Fruit fly (Drosophila melanogaster) whole organism, embryonic: ENCODE measurements around the gene Ir21a.

Source experiments
- Abd-B ChIP-seq: fragments of 200-800 bp; sonication (Bioruptor generic); optimal IDR thresholded peaks from 2 replicates; lab custom pipeline; 2018; ENCODE audit warnings: missing biosample characterization, mild to moderate bottlenecking, missing genetic modification characterization, moderate library complexity
- CG10321 ChIP-seq: fragments of 200-800 bp; sonication (Bioruptor generic); IDR thresholded peaks from 2 replicates; pipeline ENCODE4 v1.3.6; 2022; ENCODE audit warnings: missing biosample characterization, missing genetic modification characterization
- CG13287 ChIP-seq: fragments of 200-800 bp; sonication (Bioruptor generic); IDR thresholded peaks from 2 replicates; pipeline ENCODE4 v1.3.6; 2022; ENCODE audit warnings: missing biosample characterization, missing genetic modification characterization; ENCODE audit not compliant: partially characterized antibody
- CG14014 ChIP-seq: fragments of 200-800 bp; sonication (Bioruptor generic); IDR thresholded peaks from 2 replicates; pipeline ENCODE4 v1.3.6; 2022; ENCODE audit warnings: missing biosample characterization, missing genetic modification characterization
- CG2199 ChIP-seq: fragments of 200-800 bp; sonication (Bioruptor generic); IDR thresholded peaks from 3 replicates; pipeline ENCODE4 v1.3.6; 2022; ENCODE audit warnings: missing biosample characterization, missing genetic modification characterization
- CG33213 ChIP-seq: fragments of 200-800 bp; sonication (Bioruptor generic); optimal IDR thresholded peaks from 3 replicates; lab custom pipeline; 2016; ENCODE audit warnings: missing biosample characterization, missing genetic modification characterization
- CG34224 ChIP-seq: fragments of 200-800 bp; sonication (Bioruptor generic); IDR thresholded peaks from 3 replicates; pipeline ENCODE4 v1.3.6; 2022; ENCODE audit warnings: missing biosample characterization, missing genetic modification characterization; ENCODE audit not compliant: partially characterized antibody
- CG3995 ChIP-seq: fragments of 200-800 bp; sonication (Bioruptor generic); optimal IDR thresholded peaks from 3 replicates; lab custom pipeline; 2016; ENCODE audit warnings: missing biosample characterization, missing genetic modification characterization
- CG6854 ChIP-seq: fragments of 200-800 bp; sonication (Bioruptor generic); optimal IDR thresholded peaks from 3 replicates; lab custom pipeline; 2017; ENCODE audit warnings: missing biosample characterization, mild to moderate bottlenecking, missing genetic modification characterization
- CG7745 ChIP-seq: fragments of 200-800 bp; sonication (Bioruptor generic); optimal IDR thresholded peaks from 2 replicates; lab custom pipeline; 2018; ENCODE audit warnings: missing biosample characterization, mild to moderate bottlenecking, missing genetic modification characterization, moderate library complexity
- CG7786 ChIP-seq: fragments of 200-800 bp; sonication (Bioruptor generic); optimal IDR thresholded peaks from 2 replicates; lab custom pipeline; 2016; ENCODE audit warnings: missing biosample characterization, missing genetic modification characterization
- CG9797 ChIP-seq: fragments of 200-800 bp; sonication (Bioruptor generic); optimal IDR thresholded peaks from 3 replicates; lab custom pipeline; 2018; ENCODE audit warnings: missing biosample characterization, mild to moderate bottlenecking, missing genetic modification characterization
- Dip3 ChIP-seq: fragments of 200-800 bp; sonication (Bioruptor generic); optimal IDR thresholded peaks from 3 replicates; lab custom pipeline; 2016; ENCODE audit warnings: missing biosample characterization, missing genetic modification characterization
- Dll ChIP-seq: fragments of 200-800 bp; sonication (Bioruptor generic); IDR thresholded peaks from 4 replicates; pipeline ENCODE4 v1.3.6; 2022; ENCODE audit warnings: missing biosample characterization, missing genetic modification characterization; ENCODE audit not compliant: partially characterized antibody
- Doc2 ChIP-seq: fragments of 200-800 bp; sonication (Bioruptor generic); IDR thresholded peaks from 2 replicates; pipeline ENCODE4 v1.3.6; 2022; ENCODE audit warnings: missing biosample characterization, missing genetic modification characterization
- Ets97D ChIP-seq: fragments of 200-800 bp; sonication (Bioruptor generic); optimal IDR thresholded peaks from 3 replicates; lab custom pipeline; 2016; ENCODE audit warnings: missing biosample characterization, missing genetic modification characterization
- Lhr ChIP-seq: fragments of 200-800 bp; sonication (Bioruptor generic); optimal IDR thresholded peaks from 3 replicates; lab custom pipeline; 2017; ENCODE audit warnings: mild to moderate bottlenecking, missing biosample characterization, missing genetic modification reagents, missing genetic modification characterization
- Med ChIP-seq: fragments of 200-800 bp; sonication (Bioruptor generic); peaks from one replicate; lab custom pipeline; 2016; ENCODE audit warnings: missing biosample characterization, missing genetic modification characterization, mild to moderate bottlenecking, inconsistent platforms, moderate library complexity
- Nf-YB ChIP-seq: fragments of 200-800 bp; sonication (Bioruptor generic); optimal IDR thresholded peaks from 3 replicates; lab custom pipeline; 2019; ENCODE audit warnings: missing biosample characterization, mild to moderate bottlenecking, missing genetic modification characterization, moderate library complexity
- Nf-YC ChIP-seq: fragments of 200-800 bp; optimal IDR thresholded peaks from 3 replicates; lab custom pipeline; 2019; ENCODE audit warnings: missing biosample characterization, mild to moderate bottlenecking, missing genetic modification characterization, moderate library complexity
- Scr ChIP-seq: fragments of 200-800 bp; sonication (Bioruptor generic); IDR thresholded peaks from 2 replicates; pipeline ENCODE4 v1.3.6; 2022; ENCODE audit warnings: missing biosample characterization, missing genetic modification characterization; ENCODE audit not compliant: partially characterized antibody
- Trl ChIP-seq, 3 experiments: fragments of >200 bp in 2 of 3; fragments of 200-800 bp in 1 of 3; sonication (Bioruptor generic) in 1 of 3; optimal IDR thresholded peaks; 2 replicates in 1 of 3; 3 replicates in 2 of 3; lab custom pipeline; 2016 to 2017; ENCODE audit warnings: missing biosample characterization in 1 of 3, missing genetic modification characterization in 1 of 3
- ato ChIP-seq: fragments of 200-800 bp; sonication (Bioruptor generic); IDR thresholded peaks from 2 replicates; pipeline ENCODE4 v1.3.6; 2022; ENCODE audit warnings: missing biosample characterization, missing genetic modification characterization; ENCODE audit not compliant: partially characterized antibody
- cad ChIP-seq: fragments of >200 bp; optimal IDR thresholded peaks from 2 replicates; lab custom pipeline; 2017; ENCODE audit warnings: missing biosample characterization, missing genetic modification characterization
- chif ChIP-seq, 2 experiments: fragments of 200-800 bp; sonication (Bioruptor generic); optimal IDR thresholded peaks; 3 replicates each; lab custom pipeline; 2016; ENCODE audit warnings: missing biosample characterization in 2 of 2, missing genetic modification characterization in 2 of 2
- chinmo ChIP-seq: fragments of 200-800 bp; sonication (Bioruptor generic); IDR thresholded peaks from 4 replicates; pipeline ENCODE4 v1.3.6; 2022; ENCODE audit warnings: missing biosample characterization, missing genetic modification characterization; ENCODE audit not compliant: partially characterized antibody
- eve ChIP-seq, 2 experiments: fragments of >200 bp; optimal IDR thresholded peaks; 2 replicates each; lab custom pipeline; 2017; ENCODE audit warnings: missing biosample characterization in 2 of 2, missing genetic modification characterization in 2 of 2
- gfzf ChIP-seq: fragments of 200-800 bp; sonication (Bioruptor generic); optimal IDR thresholded peaks from 2 replicates; lab custom pipeline; 2016; ENCODE audit warnings: missing biosample characterization, mild to moderate bottlenecking, missing genetic modification characterization, moderate library complexity
- hbn ChIP-seq: fragments of 200-800 bp; sonication (Bioruptor generic); IDR thresholded peaks from 2 replicates; pipeline ENCODE4 v1.3.6; 2022; ENCODE audit warnings: missing biosample characterization, missing genetic modification characterization; ENCODE audit not compliant: partially characterized antibody
- knrl ChIP-seq: fragments of 200-800 bp; sonication (Bioruptor generic); IDR thresholded peaks from 3 replicates; pipeline ENCODE4 v1.3.6; 2022; ENCODE audit warnings: missing biosample characterization, missing genetic modification characterization; ENCODE audit not compliant: partially characterized antibody
- mld ChIP-seq: fragments of 200-800 bp; sonication (Bioruptor generic); IDR thresholded peaks from 3 replicates; pipeline ENCODE4 v1.3.6; 2022; ENCODE audit warnings: missing biosample characterization, missing genetic modification characterization; ENCODE audit not compliant: partially characterized antibody
- nerfin-2 ChIP-seq: fragments of 200-800 bp; sonication (Bioruptor generic); IDR thresholded peaks from 2 replicates; pipeline ENCODE4 v1.3.6; 2022; ENCODE audit warnings: missing biosample characterization, missing genetic modification characterization; ENCODE audit not compliant: partially characterized antibody
- phol ChIP-seq: fragments of 200-800 bp; sonication (Bioruptor generic); optimal IDR thresholded peaks from 3 replicates; lab custom pipeline; 2018; ENCODE audit warnings: missing biosample characterization, mild to moderate bottlenecking, missing genetic modification characterization, moderate library complexity
- pzg ChIP-seq: fragments of 200-800 bp; sonication (Bioruptor generic); optimal IDR thresholded peaks from 3 replicates; lab custom pipeline; 2018; ENCODE audit warnings: missing biosample characterization, mild to moderate bottlenecking, missing genetic modification characterization, moderate library complexity
- row ChIP-seq: fragments of 200-800 bp; sonication (Bioruptor generic); IDR thresholded peaks from 3 replicates; pipeline ENCODE4 v1.3.6; 2022; ENCODE audit warnings: missing biosample characterization, missing genetic modification characterization
- sens ChIP-seq: fragments of 200-800 bp; sonication (Bioruptor generic); peaks from one replicate; lab custom pipeline; 2016; ENCODE audit warnings: missing biosample characterization, missing genetic modification characterization
- slp2 ChIP-seq: fragments of 200-800 bp; sonication (Bioruptor generic); optimal IDR thresholded peaks from 2 replicates; lab custom pipeline; 2016; ENCODE audit warnings: missing biosample characterization, missing genetic modification characterization
- sna ChIP-seq: fragments of 200-800 bp; sonication (Bioruptor generic); IDR thresholded peaks from 2 replicates; pipeline ENCODE4 v1.3.6; 2022; ENCODE audit warnings: missing biosample characterization, missing genetic modification characterization; ENCODE audit not compliant: partially characterized antibody
- stwl ChIP-seq: fragments of 200-800 bp; sonication (Bioruptor generic); optimal IDR thresholded peaks from 3 replicates; lab custom pipeline; 2018; ENCODE audit warnings: missing biosample characterization, mild to moderate bottlenecking, missing genetic modification characterization, moderate library complexity
- tap ChIP-seq: fragments of 200-800 bp; optimal IDR thresholded peaks from 3 replicates; lab custom pipeline; 2019; ENCODE audit warnings: missing biosample characterization, mild to moderate bottlenecking, missing genetic modification characterization, moderate library complexity
- zen ChIP-seq: fragments of 200-800 bp; sonication (Bioruptor generic); optimal IDR thresholded peaks from 3 replicates; lab custom pipeline; 2018; ENCODE audit warnings: missing biosample characterization, mild to moderate bottlenecking, missing genetic modification characterization, moderate library complexity

Gene Ir21a

DNA sequence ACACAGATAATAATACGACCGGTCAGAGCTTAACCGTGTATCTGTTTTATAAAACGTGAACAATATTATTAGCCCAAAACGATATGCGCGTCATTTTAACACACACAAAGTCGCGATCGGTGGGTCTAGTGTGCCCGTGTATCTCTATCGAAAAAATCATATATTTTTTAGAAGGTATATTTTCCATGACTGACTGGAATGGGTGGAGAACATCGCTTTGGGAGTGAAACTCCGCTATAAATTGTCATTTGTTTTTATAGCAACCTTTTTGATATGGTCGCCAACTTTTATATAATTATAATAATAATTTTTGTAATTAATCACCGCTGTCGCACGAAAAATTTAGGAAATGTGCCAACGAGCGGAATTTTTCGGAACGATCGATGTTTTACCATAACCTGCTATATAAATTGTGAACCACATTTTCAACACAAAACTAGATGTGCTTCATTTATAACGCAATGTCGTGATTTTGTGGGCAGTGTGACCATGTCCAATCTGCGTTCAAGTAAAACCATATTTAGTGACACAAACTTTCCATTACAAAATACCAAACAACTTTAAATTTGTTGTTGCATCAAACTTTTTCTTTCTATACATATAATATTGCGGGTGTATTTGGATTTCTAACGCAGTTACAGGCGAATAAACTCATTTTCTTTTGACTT is 6.4 kb downstream of the Ir21a start:
- peak; percentile 34 for TF ChIP-seq Scr
- TF ChIP-seq knrl (GFP tag; lab: Robert Waterston, UW): peak; percentile 57; the same call in 2 of the 3 replicates
- TF ChIP-seq row (GFP tag; lab: Robert Waterston, UW): peak; percentile 40; the same call in 1 of the 3 replicates
- TF ChIP-seq sna (GFP tag; lab: Robert Waterston, UW): peak; percentile 65; the same call in 1 of the 2 replicates
- peak; percentile 83 for TF ChIP-seq CG33213 (GFP tag; lab: Kevin White, UChicago)
- peak; percentile 36; the same call in 1 of the 3 replicates for TF ChIP-seq CG34224 (GFP tag; lab: Robert Waterston, UW)
- 0 out of 2 replicates have a peak, but pooled peaks have one; percentile 17 for TF ChIP-seq ato (GFP tag; lab: Robert Waterston, UW)
- TF ChIP-seq stwl (tag; lab: Kevin White, UChicago): peak; percentile 100
- peak; percentile 94 for TF ChIP-seq CG3995 (GFP tag; lab: Kevin White, UChicago)
- peak; percentile 16 for TF ChIP-seq sens (GFP tag; lab: Kevin White, UChicago)
- peak; percentile 60 for TF ChIP-seq hbn (GFP tag; lab: Robert Waterston, UW)
- 0 out of 4 replicates have a peak, but pooled peaks have one; percentile 36 for TF ChIP-seq Dll (GFP tag; lab: Robert Waterston, UW)
- TF ChIP-seq mld (GFP tag; lab: Robert Waterston, UW): 0 out of 3 replicates have a peak, but pooled peaks have one; percentile 8
- peak; percentile 61 for TF ChIP-seq gfzf
- peak; percentile 54 for TF ChIP-seq Lhr (GFP tag; lab: Kevin White, UChicago)
- peak; percentile 46 for TF ChIP-seq CG9797
- TF ChIP-seq CG2199 (GFP tag; lab: Robert Waterston, UW): peak; percentile 64; the same call in 1 of the 3 replicates
- peak; percentile 21 for TF ChIP-seq Med
- TF ChIP-seq CG13287 (GFP tag; lab: Robert Waterston, UW): peak; percentile 82; the same call in 1 of the 2 replicates
- peak; percentile 24 for TF ChIP-seq pzg (GFP tag; lab: Kevin White, UChicago)
- TF ChIP-seq, all 482 proteins: peak for 20; not testable (repeated sequence) for 462

DNA sequence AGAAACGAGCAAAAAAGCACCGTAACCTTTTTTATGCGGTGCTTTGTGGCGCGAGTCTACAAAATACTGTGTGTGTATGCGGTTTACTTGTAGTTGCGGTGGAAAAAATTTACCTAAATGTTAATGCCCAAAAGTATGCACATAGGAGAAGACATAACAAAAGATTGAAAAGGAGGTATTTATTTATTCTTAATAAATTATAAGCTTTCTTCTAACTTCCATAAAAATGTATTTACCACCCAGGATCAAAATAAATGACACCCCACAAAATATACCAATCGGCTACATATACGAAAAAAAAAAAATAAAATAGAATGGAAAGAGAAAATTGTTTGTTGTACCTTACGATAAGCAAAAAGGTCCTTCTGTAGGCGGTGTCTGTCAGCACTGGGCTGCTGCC is 8.2 kb downstream of the Ir21a start:
- TF ChIP-seq CG14014 (GFP tag; lab: Robert Waterston, UW): 0 out of 2 replicates have a peak, but pooled peaks have one; percentile 4
- TF ChIP-seq, all 482 proteins: peak for 1; not testable (repeated sequence) for 481

DNA sequence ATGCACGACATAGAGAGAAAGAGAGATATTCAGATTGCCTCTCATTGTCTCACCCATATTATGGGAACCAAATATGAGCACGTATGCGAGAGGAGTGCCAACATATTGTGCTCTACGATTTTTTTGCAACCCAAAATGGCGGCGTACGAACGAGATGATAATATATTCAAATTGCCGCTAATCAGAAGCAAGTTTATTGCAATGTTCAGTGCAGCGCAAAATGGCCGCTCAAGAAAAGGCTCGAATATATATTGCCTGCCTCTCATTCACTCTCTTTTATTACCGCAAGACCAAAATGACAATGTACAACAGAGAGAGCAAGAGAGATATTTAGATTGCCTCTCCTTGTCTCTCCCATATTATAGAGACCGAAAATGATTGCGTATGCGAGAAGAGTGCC is 19.4 kb downstream of the Ir21a start:
- TF ChIP-seq CG7786: no peak
- TF ChIP-seq Dip3 (GFP tag; lab: Kevin White, UChicago): no peak
- no peak for TF ChIP-seq Doc2 (GFP tag; lab: Robert Waterston, UW)
- TF ChIP-seq tap (tag; lab: Kevin White, UChicago): no peak
- TF ChIP-seq sens (GFP tag; lab: Kevin White, UChicago): peak; percentile 35
- peak; percentile 91 for TF ChIP-seq CG10321
- TF ChIP-seq CG6854: no peak
- TF ChIP-seq Nf-YC (tag; lab: Kevin White, UChicago): peak; percentile 95
- TF ChIP-seq Trl (optimal IDR thresholded peaks at IDR 0.05; lab: Kevin White, UChicago): peak; percentile 47 to 48
- TF ChIP-seq Trl (GFP tag; optimal IDR thresholded peaks at IDR 0.05; lab: Kevin White, UChicago): no peak
- peak; percentile 74 for TF ChIP-seq cad
- TF ChIP-seq nerfin-2 (GFP tag; lab: Robert Waterston, UW): 0 out of 2 replicates have a peak, but pooled peaks have one; percentile 17
- TF ChIP-seq chinmo (GFP tag; lab: Robert Waterston, UW): peak; percentile 69; the same call in 1 of the 4 replicates
- peak; percentile 26 for TF ChIP-seq phol
- no peak for TF ChIP-seq CG7745 (tag; lab: Kevin White, UChicago)
- TF ChIP-seq eve (GFP tag; optimal IDR thresholded peaks at IDR 0.05; lab: Kevin White, UChicago): peak in 1 of 2 experiments; percentile 22
- TF ChIP-seq Nf-YB: peak; percentile 88
- no peak for TF ChIP-seq chif (GFP tag; optimal IDR thresholded peaks at IDR 0.05; lab: Kevin White, UChicago)
- TF ChIP-seq slp2: no peak
- peak; percentile 67 for TF ChIP-seq Med
- no peak for TF ChIP-seq Ets97D (GFP tag; lab: Kevin White, UChicago)
- TF ChIP-seq Abd-B (GFP tag; lab: Kevin White, UChicago): peak; percentile 15
- peak; percentile 15 for TF ChIP-seq zen (tag; lab: Kevin White, UChicago)
